Worm (Caenorhabditis elegans) whole organism, late embryonic: ENCODE measurements around the gene rig-1.

Experiments
- pag-3 ChIP-seq: sonication (generic microtip); optimal IDR thresholded peaks from 2 replicates; lab custom pipeline; 2016; ENCODE audit warnings: missing compliant biosample characterization, missing genetic modification characterization, borderline replicate concordance
- sdc-2 ChIP-seq: sonication (generic microtip); optimal IDR thresholded peaks from 2 replicates; lab custom pipeline; 2016; ENCODE audit warnings: missing genotype, missing genetic modification characterization, missing compliant biosample characterization
- tbx-2 ChIP-seq: sonication (generic microtip); optimal IDR thresholded peaks from 2 replicates; lab custom pipeline; 2016; ENCODE audit warnings: missing genetic modification characterization, missing compliant biosample characterization
- unc-55 ChIP-seq: sonication (generic microtip); optimal IDR thresholded peaks from 2 replicates; lab custom pipeline; 2017; ENCODE audit warnings: missing biosample characterization, missing genetic modification reagents, missing genetic modification characterization

ce11 chrX:8681600-8681999, 21.2 kb downstream of the rig-1 start, which contains the start of gene K09E2.1:
- no peak for TF ChIP-seq sdc-2
- no peak for TF ChIP-seq pag-3 (tag; lab: Kevin White, UChicago)
- TF ChIP-seq tbx-2 (tag; lab: Kevin White, UChicago): no peak
- no peak for TF ChIP-seq unc-55 (GFP tag; lab: Kevin White, UChicago)
